Fruit fly (Drosophila melanogaster) whole organism, embryonic: ENCODE results near the gene dnc.

ENCODE experiments used
- Aef1 ChIP-seq: fragments of 200-800 bp; sonication (Bioruptor generic); IDR thresholded peaks from 3 replicates; pipeline ENCODE4 v1.3.6; 2022; ENCODE audit warnings: missing biosample characterization, missing genetic modification characterization
- Atf6 ChIP-seq: fragments of 200-800 bp; sonication (Bioruptor generic); IDR thresholded peaks from 2 replicates; pipeline ENCODE4 v1.3.6; 2022; ENCODE audit warnings: missing biosample characterization, missing genetic modification characterization
- Blimp-1 ChIP-seq: fragments of 200-800 bp; sonication (Bioruptor generic); optimal IDR thresholded peaks from 3 replicates; lab custom pipeline; 2018; ENCODE audit warnings: missing biosample characterization, missing genetic modification characterization, mild to moderate bottlenecking, moderate library complexity, missing genetic modification reagents
- CG10462 ChIP-seq: fragments of 200-800 bp; sonication (Bioruptor generic); optimal IDR thresholded peaks from 2 replicates; lab custom pipeline; 2016; ENCODE audit warnings: missing biosample characterization, missing genetic modification characterization
- CG11398 ChIP-seq: fragments of 200-800 bp; sonication (Bioruptor generic); optimal IDR thresholded peaks from 2 replicates; lab custom pipeline; 2016; ENCODE audit warnings: missing biosample characterization, missing genetic modification characterization
- CG12071 ChIP-seq: fragments of 200-800 bp; sonication (Bioruptor generic); optimal IDR thresholded peaks from 3 replicates; lab custom pipeline; 2018; ENCODE audit warnings: missing biosample characterization, mild to moderate bottlenecking, missing genetic modification characterization
- CG15479 ChIP-seq: fragments of 200-800 bp; sonication (Bioruptor generic); optimal IDR thresholded peaks from 3 replicates; lab custom pipeline; 2019; ENCODE audit warnings: missing biosample characterization, mild to moderate bottlenecking, missing genetic modification characterization, moderate library complexity
- CG2712 ChIP-seq: fragments of 200-800 bp; optimal IDR thresholded peaks from 3 replicates; lab custom pipeline; 2019; ENCODE audit warnings: missing biosample characterization, mild to moderate bottlenecking, missing genetic modification characterization, moderate library complexity
- CG2889 ChIP-seq: fragments of 200-800 bp; sonication (Bioruptor generic); IDR thresholded peaks from 3 replicates; pipeline ENCODE4 v1.3.6; 2022; ENCODE audit warnings: missing biosample characterization, missing genetic modification characterization
- CG3407 ChIP-seq: fragments of 200-800 bp; sonication (Bioruptor generic); optimal IDR thresholded peaks from 2 replicates; lab custom pipeline; 2018; ENCODE audit warnings: missing biosample characterization, mild to moderate bottlenecking, missing genetic modification characterization
- CG43689 ChIP-seq: fragments of 200-800 bp; sonication (Bioruptor generic); IDR thresholded peaks from 2 replicates; pipeline ENCODE4 v1.3.6; 2022; ENCODE audit warnings: missing biosample characterization, missing genetic modification characterization
- CG6683 ChIP-seq: fragments of 200-800 bp; sonication (Bioruptor generic); optimal IDR thresholded peaks from 2 replicates; lab custom pipeline; 2017; ENCODE audit warnings: missing biosample characterization, mild to moderate bottlenecking, missing genetic modification characterization, missing genetic modification reagents
- CG6765 ChIP-seq: fragments of 200-800 bp; sonication (Bioruptor generic); optimal IDR thresholded peaks from 3 replicates; lab custom pipeline; 2017; ENCODE audit warnings: missing biosample characterization, mild to moderate bottlenecking, missing genetic modification characterization
- CG7357 ChIP-seq: fragments of 200-800 bp; sonication (Bioruptor generic); IDR thresholded peaks from 3 replicates; pipeline ENCODE4 v1.3.6; 2022; ENCODE audit warnings: missing biosample characterization, missing genetic modification characterization
- CG8765 ChIP-seq: fragments of 200-800 bp; sonication (Bioruptor generic); IDR thresholded peaks from 2 replicates; pipeline ENCODE4 v1.3.6; 2022; ENCODE audit warnings: missing biosample characterization, missing genetic modification characterization
- CG8924 ChIP-seq: fragments of 200-800 bp; optimal IDR thresholded peaks from 3 replicates; lab custom pipeline; 2019; ENCODE audit warnings: missing biosample characterization, mild to moderate bottlenecking, missing genetic modification characterization, moderate library complexity
- CG9609 ChIP-seq: fragments of 200-800 bp; sonication (Bioruptor generic); optimal IDR thresholded peaks from 3 replicates; lab custom pipeline; 2016; ENCODE audit warnings: missing biosample characterization, missing genetic modification characterization
- CG9932 ChIP-seq: fragments of 200-800 bp; sonication (Bioruptor generic); IDR thresholded peaks from 2 replicates; pipeline ENCODE4 v1.3.6; 2022; ENCODE audit warnings: missing biosample characterization, missing genetic modification characterization
- CrebB ChIP-seq: fragments of 200-800 bp; sonication (Bioruptor generic); optimal IDR thresholded peaks from 3 replicates; lab custom pipeline; 2018; ENCODE audit warnings: missing biosample characterization, mild to moderate bottlenecking, missing genetic modification characterization
- Dip2 ChIP-seq: fragments of 200-800 bp; sonication (Bioruptor generic); IDR thresholded peaks from 2 replicates; pipeline ENCODE4 v1.3.6; 2022; ENCODE audit warnings: missing biosample characterization, missing genetic modification characterization
- HLH3B ChIP-seq: fragments of 200-800 bp; sonication (Bioruptor generic); IDR thresholded peaks from 2 replicates; pipeline ENCODE4 v1.3.6; 2022; ENCODE audit warnings: missing biosample characterization, missing genetic modification characterization
- Mad ChIP-seq: fragments of 200-800 bp; sonication (Bioruptor generic); optimal IDR thresholded peaks from 2 replicates; lab custom pipeline; 2016; ENCODE audit warnings: missing biosample characterization, missing genetic modification characterization
- NC2β ChIP-seq: fragments of 200-800 bp; sonication (Bioruptor generic); optimal IDR thresholded peaks from 2 replicates; lab custom pipeline; 2016; ENCODE audit warnings: missing biosample characterization, missing genetic modification characterization
- cato ChIP-seq: fragments of 200-800 bp; sonication (Bioruptor generic); optimal IDR thresholded peaks from 2 replicates; lab custom pipeline; 2016; ENCODE audit warnings: missing biosample characterization, missing genetic modification characterization, borderline replicate concordance
- caup ChIP-seq: fragments of 200-800 bp; sonication (Bioruptor generic); optimal IDR thresholded peaks from 3 replicates; lab custom pipeline; 2017; ENCODE audit warnings: missing biosample characterization, mild to moderate bottlenecking, missing genetic modification characterization, moderate library complexity; ENCODE audit not compliant: severe bottlenecking
- cg ChIP-seq: fragments of 200-800 bp; sonication (Bioruptor generic); optimal IDR thresholded peaks from 3 replicates; lab custom pipeline; 2019; ENCODE audit warnings: missing biosample characterization, mild to moderate bottlenecking, missing genetic modification characterization, moderate library complexity
- crc ChIP-seq: fragments of 200-800 bp; sonication (Bioruptor generic); optimal IDR thresholded peaks from 2 replicates; lab custom pipeline; 2016; ENCODE audit warnings: missing biosample characterization, missing genetic modification characterization
- crol ChIP-seq: fragments of 200-800 bp; sonication (Bioruptor generic); IDR thresholded peaks from 2 replicates; pipeline ENCODE4 v1.3.6; 2022; ENCODE audit warnings: missing biosample characterization, missing genetic modification characterization
- cwo ChIP-seq: fragments of 200-800 bp; sonication (Bioruptor generic); optimal IDR thresholded peaks from 3 replicates; lab custom pipeline; 2017; ENCODE audit warnings: missing biosample characterization, missing genetic modification characterization, mild to moderate bottlenecking, moderate library complexity, missing genetic modification reagents
- dmrt99B ChIP-seq: fragments of 200-800 bp; sonication (Bioruptor generic); optimal IDR thresholded peaks from 2 replicates; lab custom pipeline; 2018; ENCODE audit warnings: missing biosample characterization, mild to moderate bottlenecking, missing genetic modification characterization, moderate library complexity
- en ChIP-seq: fragments of 200-800 bp; sonication (Bioruptor generic); optimal IDR thresholded peaks from 2 replicates; lab custom pipeline; 2016; ENCODE audit warnings: missing biosample characterization, missing genetic modification characterization
- gfzf ChIP-seq: fragments of 200-800 bp; sonication (Bioruptor generic); optimal IDR thresholded peaks from 2 replicates; lab custom pipeline; 2016; ENCODE audit warnings: missing biosample characterization, mild to moderate bottlenecking, missing genetic modification characterization, moderate library complexity
- hb ChIP-seq: fragments of 200-800 bp; sonication (Bioruptor generic); IDR thresholded peaks from 3 replicates; pipeline ENCODE4 v1.3.6; 2022; ENCODE audit warnings: missing biosample characterization, missing genetic modification characterization; ENCODE audit not compliant: partially characterized antibody
- kni ChIP-seq: fragments of 200-800 bp; sonication (Bioruptor generic); optimal IDR thresholded peaks from 3 replicates; lab custom pipeline; 2017; ENCODE audit warnings: mild to moderate bottlenecking, missing biosample characterization, missing genetic modification reagents, missing genetic modification characterization
- lbe ChIP-seq: fragments of 200-800 bp; sonication (Bioruptor generic); optimal IDR thresholded peaks from 2 replicates; lab custom pipeline; 2016; ENCODE audit warnings: missing biosample characterization, mild to moderate bottlenecking, missing genetic modification characterization
- nom ChIP-seq: fragments of 200-800 bp; sonication (Bioruptor generic); optimal IDR thresholded peaks from 2 replicates; lab custom pipeline; 2017; ENCODE audit warnings: missing biosample characterization, missing genetic modification characterization, mild to moderate bottlenecking, moderate library complexity, missing genetic modification reagents
- pros ChIP-seq: fragments of 200-800 bp; sonication (Bioruptor generic); optimal IDR thresholded peaks from 3 replicates; lab custom pipeline; 2019; ENCODE audit warnings: missing biosample characterization, mild to moderate bottlenecking, missing genetic modification characterization, moderate library complexity
- psq ChIP-seq: fragments of 200-800 bp; sonication (Bioruptor generic); optimal IDR thresholded peaks from 2 replicates; lab custom pipeline; 2017; ENCODE audit warnings: missing biosample characterization, missing genetic modification characterization
- ro ChIP-seq: fragments of 200-800 bp; sonication (Bioruptor generic); IDR thresholded peaks from 2 replicates; pipeline ENCODE4 v1.3.6; 2022; ENCODE audit warnings: missing biosample characterization, missing genetic modification characterization
- run ChIP-seq: fragments of 200-800 bp; sonication (Bioruptor generic); optimal IDR thresholded peaks from 3 replicates; lab custom pipeline; 2018; ENCODE audit warnings: missing biosample characterization, mild to moderate bottlenecking, missing genetic modification characterization
- sqz ChIP-seq: fragments of 200-800 bp; sonication (Bioruptor generic); optimal IDR thresholded peaks from 3 replicates; lab custom pipeline; 2018; ENCODE audit warnings: missing biosample characterization, mild to moderate bottlenecking, missing genetic modification characterization
- tgo ChIP-seq: fragments of 200-800 bp; sonication (Bioruptor generic); IDR thresholded peaks from 3 replicates; pipeline ENCODE4 v1.3.6; 2022; ENCODE audit warnings: missing biosample characterization, missing genetic modification characterization
- z ChIP-seq: fragments of 200-800 bp; sonication (Bioruptor generic); IDR thresholded peaks from 3 replicates; pipeline ENCODE4 v1.3.6; 2022; ENCODE audit warnings: missing biosample characterization, missing genetic modification characterization
- zfh1 ChIP-seq: fragments of 200-800 bp; sonication (Bioruptor generic); IDR thresholded peaks from 3 replicates; pipeline ENCODE4 v1.3.6; 2022; ENCODE audit warnings: missing biosample characterization, missing genetic modification characterization

The dnc gene

dm6 chrX:3137853-3138418 lies 38.3 kb upstream of the dnc start (continued):
- TF ChIP-seq dmrt99B (tag; lab: Kevin White, UChicago), result no peak
- TF ChIP-seq gfzf (GFP tag; lab: Kevin White, UChicago), result no peak
- no peak for TF ChIP-seq tgo (GFP tag; lab: Robert Waterston, UW)
- no peak for TF ChIP-seq cwo (GFP tag; lab: Kevin White, UChicago)
- TF ChIP-seq en, result no peak
- TF ChIP-seq CG10462 (GFP tag; lab: Kevin White, UChicago), result no peak
- no peak for TF ChIP-seq Dip2 (GFP tag; lab: Robert Waterston, UW)
- no peak for TF ChIP-seq Atf6
- TF ChIP-seq CG8924 (tag; lab: Kevin White, UChicago), result peak; percentile 15
- no peak for TF ChIP-seq CG9609 (GFP tag; lab: Kevin White, UChicago)
- TF ChIP-seq CG6765 (GFP tag; lab: Kevin White, UChicago), result no peak
- no peak for TF ChIP-seq CrebB (tag; lab: Kevin White, UChicago)
- TF ChIP-seq Blimp-1 (GFP tag; lab: Kevin White, UChicago), result no peak
- no peak for TF ChIP-seq CG8765 (GFP tag; lab: Robert Waterston, UW)
- TF ChIP-seq hb (GFP tag; lab: Robert Waterston, UW), result no peak
- TF ChIP-seq crc (GFP tag; lab: Kevin White, UChicago), result no peak
- no peak for TF ChIP-seq CG11398
- no peak for TF ChIP-seq HLH3B
- TF ChIP-seq CG43689, result no peak
- TF ChIP-seq CG6683, result no peak
- TF ChIP-seq CG3407, result no peak
- no peak for TF ChIP-seq NC2β (GFP tag; lab: Kevin White, UChicago)
- TF ChIP-seq run (tag; lab: Kevin White, UChicago), result no peak
- no peak for TF ChIP-seq lbe (GFP tag; lab: Kevin White, UChicago)
- TF ChIP-seq CG15479 (GFP tag; lab: Kevin White, UChicago), result peak; percentile 10
- no peak for TF ChIP-seq CG2889
- no peak for TF ChIP-seq caup
- no peak for TF ChIP-seq CG9932 (GFP tag; lab: Robert Waterston, UW)
- TF ChIP-seq ro (GFP tag; lab: Robert Waterston, UW), result no peak

dm6 chrX:3139961-3140360 lies 36.3 kb upstream of the dnc start:
- TF ChIP-seq psq (GFP tag; lab: Kevin White, UChicago) (peak; percentile 21), Mad (no peak), kni (GFP tag; lab: Kevin White, UChicago) (peak; percentile 43), CG12071 (GFP tag; lab: Kevin White, UChicago) (no peak), CG7357 (GFP tag; lab: Robert Waterston, UW) (no peak), z (GFP tag; lab: Robert Waterston, UW) (0 out of 3 replicates have a peak, but pooled peaks have one; percentile 29), cg (GFP tag; lab: Kevin White, UChicago) (peak; percentile 54), crol (peak; percentile 79), CG2712 (tag; lab: Kevin White, UChicago) (no peak), sqz (GFP tag; lab: Kevin White, UChicago) (peak; percentile 82), cato (no peak), pros (peak; percentile 76), lbe (GFP tag; lab: Kevin White, UChicago) (peak; percentile 0), nom (GFP tag; lab: Kevin White, UChicago) (peak; percentile 66), Aef1 (GFP tag; lab: Robert Waterston, UW) (no peak), zfh1 (GFP tag; lab: Robert Waterston, UW) (no peak)
- TF ChIP-seq, all 482 proteins: peak for 9
